Fruit fly (Drosophila melanogaster) whole organism, embryonic: Measurements from ENCODE around the gene Col4a1.

ENCODE experiments used
- Atf-2 ChIP-seq: fragments of 200-800 bp; sonication (Bioruptor generic); optimal IDR thresholded peaks from 2 replicates; lab custom pipeline; 2016; ENCODE audit warnings: missing biosample characterization, missing genetic modification characterization
- B-H1 ChIP-seq: fragments of 200-800 bp; sonication (Bioruptor generic); IDR thresholded peaks from 3 replicates; pipeline ENCODE4 v1.3.6; 2022; ENCODE audit warnings: missing biosample characterization, missing genetic modification characterization
- BEAF-32 ChIP-seq: fragments of 200-800 bp; sonication (Bioruptor generic); optimal IDR thresholded peaks from 3 replicates; lab custom pipeline; 2017; ENCODE audit warnings: missing biosample characterization, missing genetic modification characterization, mild to moderate bottlenecking, moderate library complexity, missing genetic modification reagents
- Bdp1 ChIP-seq: fragments of 200-800 bp; sonication (Bioruptor generic); optimal IDR thresholded peaks from 3 replicates; lab custom pipeline; 2016; ENCODE audit warnings: missing biosample characterization, missing genetic modification characterization
- Blimp-1 ChIP-seq: fragments of 200-800 bp; sonication (Bioruptor generic); optimal IDR thresholded peaks from 3 replicates; lab custom pipeline; 2018; ENCODE audit warnings: missing biosample characterization, missing genetic modification characterization, mild to moderate bottlenecking, moderate library complexity, missing genetic modification reagents
- CG10431 ChIP-seq: fragments of 200-800 bp; sonication (Bioruptor generic); optimal IDR thresholded peaks from 3 replicates; lab custom pipeline; 2018; ENCODE audit warnings: missing biosample characterization, mild to moderate bottlenecking, missing genetic modification characterization
- CG11085 ChIP-seq: fragments of 200-800 bp; sonication (Bioruptor generic); IDR thresholded peaks from 2 replicates; pipeline ENCODE4 v1.3.6; 2022; ENCODE audit warnings: missing biosample characterization, missing genetic modification characterization
- CG12659 ChIP-seq: fragments of 200-800 bp; sonication (Bioruptor generic); optimal IDR thresholded peaks from 3 replicates; lab custom pipeline; 2017; ENCODE audit warnings: mild to moderate bottlenecking, missing biosample characterization, missing genetic modification reagents, missing genetic modification characterization
- CG13287 ChIP-seq: fragments of 200-800 bp; sonication (Bioruptor generic); IDR thresholded peaks from 2 replicates; pipeline ENCODE4 v1.3.6; 2022; ENCODE audit warnings: missing biosample characterization, missing genetic modification characterization; ENCODE audit not compliant: partially characterized antibody
- CG14050 ChIP-seq: fragments of 200-800 bp; sonication (Bioruptor generic); IDR thresholded peaks from 3 replicates; pipeline ENCODE4 v1.3.6; 2022; ENCODE audit warnings: missing biosample characterization, missing genetic modification characterization
- CG16813 ChIP-seq: fragments of 200-800 bp; sonication (Bioruptor generic); IDR thresholded peaks from 3 replicates; pipeline ENCODE4 v1.3.6; 2022; ENCODE audit warnings: missing biosample characterization, missing genetic modification characterization; ENCODE audit not compliant: partially characterized antibody
- CG17361 ChIP-seq: fragments of 200-800 bp; sonication (Bioruptor generic); IDR thresholded peaks from 3 replicates; pipeline ENCODE4 v1.3.6; 2022; ENCODE audit warnings: missing biosample characterization, missing genetic modification characterization
- CG4282 ChIP-seq: fragments of 200-800 bp; sonication (Bioruptor generic); optimal IDR thresholded peaks from 2 replicates; lab custom pipeline; 2016; ENCODE audit warnings: missing biosample characterization, missing genetic modification characterization
- CG4328 ChIP-seq: fragments of 200-800 bp; sonication (Bioruptor generic); optimal IDR thresholded peaks from 3 replicates; lab custom pipeline; 2017; ENCODE audit warnings: missing biosample characterization, missing genetic modification reagents, missing genetic modification characterization
- CG4820 ChIP-seq: fragments of 200-800 bp; sonication (Bioruptor generic); optimal IDR thresholded peaks from 3 replicates; lab custom pipeline; 2016; ENCODE audit warnings: missing biosample characterization, missing genetic modification characterization
- CG5953 ChIP-seq: fragments of 200-800 bp; sonication (Bioruptor generic); IDR thresholded peaks from 2 replicates; pipeline ENCODE4 v1.3.6; 2022; ENCODE audit warnings: missing biosample characterization, missing genetic modification characterization
- CG6791 ChIP-seq: fragments of 200-800 bp; sonication (Bioruptor generic); IDR thresholded peaks from 3 replicates; pipeline ENCODE4 v1.3.6; 2022; ENCODE audit warnings: missing biosample characterization, missing genetic modification characterization; ENCODE audit not compliant: partially characterized antibody
- CG8944 ChIP-seq: fragments of 200-800 bp; sonication (Bioruptor generic); optimal IDR thresholded peaks from 3 replicates; lab custom pipeline; 2016; ENCODE audit warnings: missing biosample characterization, missing genetic modification characterization
- CTCF ChIP-seq: fragments of 200-800 bp; sonication (Bioruptor generic); optimal IDR thresholded peaks from 2 replicates; lab custom pipeline; 2017; ENCODE audit warnings: missing biosample characterization, mild to moderate bottlenecking, missing genetic modification characterization, moderate library complexity
- Chrac-16 ChIP-seq: fragments of 200-800 bp; sonication (Bioruptor generic); optimal IDR thresholded peaks from 3 replicates; lab custom pipeline; 2016; ENCODE audit warnings: missing biosample characterization, missing genetic modification characterization
- D19B ChIP-seq: fragments of 200-800 bp; sonication (Bioruptor generic); optimal IDR thresholded peaks from 2 replicates; lab custom pipeline; 2017; ENCODE audit warnings: missing biosample characterization, mild to moderate bottlenecking, missing genetic modification characterization
- Dip3 ChIP-seq: fragments of 200-800 bp; sonication (Bioruptor generic); optimal IDR thresholded peaks from 3 replicates; lab custom pipeline; 2016; ENCODE audit warnings: missing biosample characterization, missing genetic modification characterization
- Dll ChIP-seq: fragments of 200-800 bp; sonication (Bioruptor generic); IDR thresholded peaks from 4 replicates; pipeline ENCODE4 v1.3.6; 2022; ENCODE audit warnings: missing biosample characterization, missing genetic modification characterization; ENCODE audit not compliant: partially characterized antibody
- Jarid2 ChIP-seq: fragments of 200-800 bp; sonication (Bioruptor generic); optimal IDR thresholded peaks from 3 replicates; lab custom pipeline; 2017; ENCODE audit warnings: mild to moderate bottlenecking, missing biosample characterization, missing genetic modification reagents, missing genetic modification characterization
- Kr ChIP-seq: fragments of 200-800 bp; sonication (Bioruptor generic); optimal IDR thresholded peaks from 2 replicates; lab custom pipeline; 2017; ENCODE audit warnings: missing biosample characterization, mild to moderate bottlenecking, missing genetic modification characterization
- MESR4 ChIP-seq: fragments of 200-800 bp; sonication (Bioruptor generic); optimal IDR thresholded peaks from 2 replicates; lab custom pipeline; 2018; ENCODE audit warnings: missing biosample characterization, mild to moderate bottlenecking, missing genetic modification characterization, moderate library complexity
- TFAM ChIP-seq: fragments of 200-800 bp; sonication (Bioruptor generic); optimal IDR thresholded peaks from 2 replicates; lab custom pipeline; 2017; ENCODE audit warnings: missing biosample characterization, missing genetic modification characterization, inconsistent platforms
- Usf ChIP-seq: fragments of 200-800 bp; sonication (Bioruptor generic); optimal IDR thresholded peaks from 2 replicates; lab custom pipeline; 2017; ENCODE audit warnings: missing genotype, missing biosample characterization, missing genetic modification characterization
- bowl ChIP-seq: fragments of 200-800 bp; sonication (Bioruptor generic); IDR thresholded peaks from 2 replicates; pipeline ENCODE4 v1.3.6; 2022; ENCODE audit warnings: missing biosample characterization, missing genetic modification characterization
- cato ChIP-seq: fragments of 200-800 bp; sonication (Bioruptor generic); optimal IDR thresholded peaks from 2 replicates; lab custom pipeline; 2016; ENCODE audit warnings: missing biosample characterization, missing genetic modification characterization, borderline replicate concordance
- cg ChIP-seq: fragments of 200-800 bp; sonication (Bioruptor generic); optimal IDR thresholded peaks from 3 replicates; lab custom pipeline; 2019; ENCODE audit warnings: missing biosample characterization, mild to moderate bottlenecking, missing genetic modification characterization, moderate library complexity
- ci ChIP-seq: fragments of 200-800 bp; sonication (Bioruptor generic); IDR thresholded peaks from 3 replicates; pipeline ENCODE4 v1.3.6; 2022; ENCODE audit warnings: missing biosample characterization, missing genetic modification characterization
- cwo ChIP-seq: fragments of 200-800 bp; sonication (Bioruptor generic); optimal IDR thresholded peaks from 3 replicates; lab custom pipeline; 2017; ENCODE audit warnings: missing biosample characterization, missing genetic modification characterization, mild to moderate bottlenecking, moderate library complexity, missing genetic modification reagents
- ems ChIP-seq: fragments of 200-800 bp; sonication (Bioruptor generic); optimal IDR thresholded peaks from 3 replicates; lab custom pipeline; 2016; ENCODE audit warnings: missing biosample characterization, missing genetic modification characterization
- fru ChIP-seq: fragments of >200 bp; optimal IDR thresholded peaks from 2 replicates; lab custom pipeline; 2017
- grn ChIP-seq: fragments of 200-800 bp; sonication (Bioruptor generic); optimal IDR thresholded peaks from 3 replicates; lab custom pipeline; 2017; ENCODE audit warnings: missing biosample characterization, missing genetic modification characterization
- jing ChIP-seq: fragments of 200-800 bp; sonication (Bioruptor generic); optimal IDR thresholded peaks from 2 replicates; lab custom pipeline; 2018; ENCODE audit warnings: missing biosample characterization, mild to moderate bottlenecking, missing genetic modification characterization
- klu ChIP-seq: fragments of 200-800 bp; sonication (Bioruptor generic); IDR thresholded peaks from 2 replicates; pipeline ENCODE4 v1.3.6; 2022; ENCODE audit warnings: missing biosample characterization, missing genetic modification characterization
- onecut ChIP-seq: fragments of 200-800 bp; sonication (Bioruptor generic); IDR thresholded peaks from 2 replicates; pipeline ENCODE4 v1.3.6; 2022; ENCODE audit warnings: missing biosample characterization, missing genetic modification characterization
- peb ChIP-seq: fragments of 200-800 bp; sonication (Bioruptor generic); IDR thresholded peaks from 2 replicates; pipeline ENCODE4 v1.3.6; 2022; ENCODE audit warnings: missing biosample characterization, missing genetic modification characterization
- prd ChIP-seq, 3 experiments: fragments of >200 bp in 2 of 3; fragments of 200-800 bp in 1 of 3; sonication (Bioruptor generic) in 1 of 3; optimal IDR thresholded peaks in 2 of 3; IDR thresholded peaks in 1 of 3; 2 replicates in 2 of 3; 3 replicates in 1 of 3; pipeline versions ENCODE4 v1.3.6 to Lab custom; 2017 to 2022; ENCODE audit warnings: missing biosample characterization in 1 of 3, missing genetic modification characterization in 1 of 3
- run ChIP-seq: fragments of 200-800 bp; sonication (Bioruptor generic); optimal IDR thresholded peaks from 3 replicates; lab custom pipeline; 2018; ENCODE audit warnings: missing biosample characterization, mild to moderate bottlenecking, missing genetic modification characterization
- slou ChIP-seq: fragments of 200-800 bp; sonication (Bioruptor generic); optimal IDR thresholded peaks from 3 replicates; lab custom pipeline; 2016; ENCODE audit warnings: missing biosample characterization, missing genetic modification characterization
- so ChIP-seq: fragments of 200-800 bp; sonication (Bioruptor generic); IDR thresholded peaks from 3 replicates; pipeline ENCODE4 v1.3.6; 2022; ENCODE audit warnings: missing biosample characterization, missing genetic modification characterization
- sug ChIP-seq: fragments of 200-800 bp; optimal IDR thresholded peaks from 2 replicates; lab custom pipeline; 2019; ENCODE audit warnings: missing biosample characterization, mild to moderate bottlenecking, missing genetic modification characterization, moderate library complexity
- tin ChIP-seq: fragments of 200-800 bp; sonication (Bioruptor generic); optimal IDR thresholded peaks from 3 replicates; lab custom pipeline; 2016; ENCODE audit warnings: missing biosample characterization, missing genetic modification characterization
- tll ChIP-seq, 2 experiments: fragments of 200-800 bp in 1 of 2; fragments of >200 bp in 1 of 2; sonication (Bioruptor generic) in 1 of 2; optimal IDR thresholded peaks; 2 replicates each; lab custom pipeline; 2017 to 2019; ENCODE audit warnings: missing biosample characterization in 2 of 2, missing genetic modification characterization in 2 of 2, mild to moderate bottlenecking in 1 of 2, moderate library complexity in 1 of 2
- wdn ChIP-seq: fragments of 200-800 bp; sonication (Bioruptor generic); IDR thresholded peaks from 2 replicates; pipeline ENCODE4 v1.3.6; 2022; ENCODE audit warnings: missing biosample characterization, missing genetic modification characterization
- zen2 ChIP-seq: fragments of 200-800 bp; sonication (Bioruptor generic); IDR thresholded peaks from 3 replicates; pipeline ENCODE4 v1.3.6; 2022; ENCODE audit warnings: missing biosample characterization, missing genetic modification characterization; ENCODE audit not compliant: partially characterized antibody

Gene Col4a1

dm6 chr2L:5004677-5005463 lies 24.5 kb upstream of the Col4a1 start (continued):
- peak; percentile 90 for TF ChIP-seq Blimp-1 (GFP tag; lab: Kevin White, UChicago)
- no peak for TF ChIP-seq Kr
- TF ChIP-seq tin (GFP tag; lab: Kevin White, UChicago) = peak; percentile 97
- peak; percentile 74 for TF ChIP-seq Usf (GFP tag; lab: Kevin White, UChicago)
- TF ChIP-seq klu (GFP tag; lab: Robert Waterston, UW) = peak; percentile 92
- peak; percentile 80 for TF ChIP-seq jing
- peak; percentile 96 for TF ChIP-seq so
- TF ChIP-seq B-H1 = peak; percentile 90
- peak; percentile 34 for TF ChIP-seq MESR4 (GFP tag; lab: Kevin White, UChicago)
- TF ChIP-seq CG17361 (GFP tag; lab: Robert Waterston, UW) = peak; percentile 92
- TF ChIP-seq cato = peak; percentile 77
- TF ChIP-seq sug = peak; percentile 92
- TF ChIP-seq Bdp1 (GFP tag; lab: Kevin White, UChicago) = peak; percentile 89
- peak; percentile 33 for TF ChIP-seq CTCF (GFP tag; lab: Kevin White, UChicago)
- peak; percentile 90 for TF ChIP-seq Atf-2 (GFP tag; lab: Kevin White, UChicago)
- TF ChIP-seq CG10431 (GFP tag; lab: Kevin White, UChicago) = peak; percentile 65
- no peak for TF ChIP-seq zen2 (GFP tag; lab: Robert Waterston, UW)
- peak; percentile 84 for TF ChIP-seq run (tag; lab: Kevin White, UChicago)
- peak; percentile 44 for TF ChIP-seq TFAM
- peak; percentile 60 for TF ChIP-seq grn (GFP tag; lab: Kevin White, UChicago)
- TF ChIP-seq CG4820 (GFP tag; lab: Kevin White, UChicago) = peak; percentile 92
- no peak for TF ChIP-seq CG13287 (GFP tag; lab: Robert Waterston, UW)
- peak; percentile 87 for TF ChIP-seq CG4328 (GFP tag; lab: Kevin White, UChicago)
- peak; percentile 86 for TF ChIP-seq onecut
- TF ChIP-seq fru (lab: Kevin White, UChicago) = no peak
- TF ChIP-seq wdn (GFP tag; lab: Robert Waterston, UW) = peak; percentile 95
- TF ChIP-seq Dll = no peak
- no peak for TF ChIP-seq tll (GFP tag; optimal IDR thresholded peaks at IDR 0.05; lab: Kevin White, UChicago)
- peak; percentile 84 for TF ChIP-seq D19B (GFP tag; lab: Kevin White, UChicago)
- peak; percentile 6 for TF ChIP-seq BEAF-32 (GFP tag; lab: Kevin White, UChicago)
- peak; percentile 61 for TF ChIP-seq Jarid2
- TF ChIP-seq prd (optimal IDR thresholded peaks at IDR 0.05; lab: Kevin White, UChicago) = no peak
- TF ChIP-seq prd (GFP tag; IDR thresholded peaks at IDR 0.05; lab: Robert Waterston, UW) = peak; percentile 98
- TF ChIP-seq cwo (GFP tag; lab: Kevin White, UChicago) = peak; percentile 95
- TF ChIP-seq slou (GFP tag; lab: Kevin White, UChicago) = peak; percentile 92
- TF ChIP-seq CG16813 = no peak
- peak; percentile 95 for TF ChIP-seq CG5953 (GFP tag; lab: Robert Waterston, UW)
- no peak for TF ChIP-seq cg
- peak; percentile 90 for TF ChIP-seq Chrac-16 (GFP tag; lab: Kevin White, UChicago)
- no peak for TF ChIP-seq CG6791 (GFP tag; lab: Robert Waterston, UW)
- TF ChIP-seq CG12659 = peak; percentile 96
- peak; percentile 97 for TF ChIP-seq ci (GFP tag; lab: Robert Waterston, UW)
- peak; percentile 94 for TF ChIP-seq peb (GFP tag; lab: Robert Waterston, UW)
- TF ChIP-seq ems (GFP tag; lab: Kevin White, UChicago) = peak; percentile 94
- peak; percentile 84; the same call in 1 of the 2 replicates for TF ChIP-seq bowl (GFP tag; lab: Robert Waterston, UW)
- peak; percentile 92 for TF ChIP-seq CG14050
- peak; percentile 88 for TF ChIP-seq CG4282 (GFP tag; lab: Kevin White, UChicago)
- peak; percentile 94 for TF ChIP-seq CG8944 (GFP tag; lab: Kevin White, UChicago)
- peak; percentile 90 for TF ChIP-seq Dip3
- peak; percentile 95 for TF ChIP-seq CG11085 (GFP tag; lab: Robert Waterston, UW)
